Worm (Caenorhabditis elegans) whole organism, late embryonic: ENCODE results near the gene scl-19.

Experiments used
- C08G9.2 ChIP-seq: sonication (generic microtip); optimal IDR thresholded peaks from 2 replicates; lab custom pipeline; 2016; ENCODE audit warnings: mild to moderate bottlenecking, missing genetic modification characterization, moderate library complexity, missing compliant biosample characterization
- C38D4.7 ChIP-seq: fragments of 200-800 bp; sonication (Bioruptor generic); optimal IDR thresholded peaks from 2 replicates; lab custom pipeline; 2018; ENCODE audit warnings: mild to moderate bottlenecking, missing genetic modification characterization, moderate library complexity, missing compliant biosample characterization
- F13H6.1 ChIP-seq: sonication (generic microtip); optimal IDR thresholded peaks from 2 replicates; lab custom pipeline; 2016; ENCODE audit warnings: missing genetic modification characterization, missing compliant biosample characterization
- K09A11.1 ChIP-seq: sonication (generic microtip); optimal IDR thresholded peaks from 2 replicates; lab custom pipeline; 2017; ENCODE audit warnings: antibody characterized with exemption, mild to moderate bottlenecking, missing genetic modification characterization, missing compliant biosample characterization; ENCODE audit not compliant: insufficient read depth
- T23F11.4 ChIP-seq: fragments of 200-800 bp; sonication (Bioruptor generic); optimal IDR thresholded peaks from 2 replicates; lab custom pipeline; 2018; ENCODE audit warnings: mild to moderate bottlenecking, missing genetic modification characterization, missing compliant biosample characterization
- ama-1 ChIP-seq: fragments of 150-350 bp; optimal IDR thresholded peaks from 2 replicates; lab custom pipeline; 2014
- ceh-19 ChIP-seq: fragments of 200-800 bp; sonication (Bioruptor generic); optimal IDR thresholded peaks from 2 replicates; lab custom pipeline; 2018; ENCODE audit warnings: mild to moderate bottlenecking, missing genetic modification characterization, missing compliant biosample characterization
- ceh-2 ChIP-seq: sonication (generic microtip); optimal IDR thresholded peaks from 2 replicates; lab custom pipeline; 2016; ENCODE audit warnings: missing genotype, missing genetic modification characterization, missing compliant biosample characterization
- ceh-31 ChIP-seq: sonication (generic microtip); optimal IDR thresholded peaks from 2 replicates; lab custom pipeline; 2016; ENCODE audit warnings: missing genetic modification characterization, missing compliant biosample characterization
- ceh-48 ChIP-seq: sonication (generic microtip); optimal IDR thresholded peaks from 2 replicates; lab custom pipeline; 2016; ENCODE audit warnings: missing genetic modification characterization, inconsistent platforms, missing compliant biosample characterization
- ceh-6 ChIP-seq: fragments of 200-800 bp; sonication (Bioruptor generic); optimal IDR thresholded peaks from 2 replicates; lab custom pipeline; 2018; ENCODE audit warnings: mild to moderate bottlenecking, missing genetic modification characterization, missing compliant biosample characterization
- che-1 ChIP-seq: sonication (generic microtip); optimal IDR thresholded peaks from 2 replicates; lab custom pipeline; 2016; ENCODE audit warnings: mild to moderate bottlenecking, missing genetic modification characterization, missing compliant biosample characterization
- dmd-4 ChIP-seq: sonication (generic microtip); optimal IDR thresholded peaks from 2 replicates; lab custom pipeline; 2016; ENCODE audit warnings: borderline replicate concordance, missing genetic modification characterization, missing compliant biosample characterization
- elt-2 ChIP-seq: sonication (generic microtip); optimal IDR thresholded peaks from 2 replicates; lab custom pipeline; 2016; ENCODE audit warnings: missing genetic modification reagents, missing genetic modification characterization, missing compliant biosample characterization
- eyg-1 ChIP-seq: sonication (generic microtip); optimal IDR thresholded peaks from 2 replicates; lab custom pipeline; 2016; ENCODE audit warnings: missing genotype, missing genetic modification characterization, missing compliant biosample characterization
- fax-1 ChIP-seq: sonication (generic microtip); optimal IDR thresholded peaks from 2 replicates; lab custom pipeline; 2016; ENCODE audit warnings: missing genotype, missing genetic modification characterization, missing compliant biosample characterization
- gmeb-2 ChIP-seq: sonication (generic microtip); optimal IDR thresholded peaks from 2 replicates; lab custom pipeline; 2016; ENCODE audit warnings: missing genetic modification characterization, inconsistent platforms, missing compliant biosample characterization
- hlh-13 ChIP-seq: fragments of 200-800 bp; sonication (Bioruptor generic); optimal IDR thresholded peaks from 2 replicates; lab custom pipeline; 2018; ENCODE audit warnings: mild to moderate bottlenecking, missing genetic modification characterization, missing compliant biosample characterization
- hlh-30 ChIP-seq: sonication (generic microtip); optimal IDR thresholded peaks from 2 replicates; lab custom pipeline; 2017; ENCODE audit warnings: antibody characterized with exemption, missing genetic modification characterization, missing compliant biosample characterization; ENCODE audit not compliant: insufficient read depth
- hlh-8 ChIP-seq: sonication (generic microtip); optimal IDR thresholded peaks from 2 replicates; lab custom pipeline; 2016; ENCODE audit warnings: missing genotype, missing genetic modification characterization, missing compliant biosample characterization
- nfya-1 ChIP-seq: sonication (generic microtip); optimal IDR thresholded peaks from 2 replicates; lab custom pipeline; 2017; ENCODE audit warnings: missing genetic modification characterization, mild to moderate bottlenecking, missing compliant biosample characterization, antibody characterized with exemption, moderate library complexity
- nhr-232 ChIP-seq: sonication (generic microtip); optimal IDR thresholded peaks from 2 replicates; lab custom pipeline; 2016; ENCODE audit warnings: missing genetic modification characterization, missing compliant biosample characterization
- pat-9 ChIP-seq: fragments of 200-800 bp; sonication (Bioruptor generic); optimal IDR thresholded peaks from 2 replicates; lab custom pipeline; 2018; ENCODE audit warnings: mild to moderate bottlenecking, missing genetic modification characterization, moderate library complexity, missing compliant biosample characterization
- ref-2 ChIP-seq: sonication (generic microtip); optimal IDR thresholded peaks from 2 replicates; lab custom pipeline; 2016; ENCODE audit warnings: missing genetic modification characterization, missing compliant biosample characterization
- rnt-1 ChIP-seq: sonication (generic microtip); optimal IDR thresholded peaks from 2 replicates; lab custom pipeline; 2016; ENCODE audit warnings: missing genetic modification characterization, missing compliant biosample characterization
- sdc-2 ChIP-seq: sonication (generic microtip); optimal IDR thresholded peaks from 2 replicates; lab custom pipeline; 2016; ENCODE audit warnings: missing genotype, missing genetic modification characterization, missing compliant biosample characterization
- syd-9 ChIP-seq: sonication (generic microtip); optimal IDR thresholded peaks from 2 replicates; lab custom pipeline; 2016; ENCODE audit warnings: mild to moderate bottlenecking, missing genetic modification characterization, moderate library complexity, missing compliant biosample characterization
- tbx-2 ChIP-seq: sonication (generic microtip); optimal IDR thresholded peaks from 2 replicates; lab custom pipeline; 2016; ENCODE audit warnings: missing genetic modification characterization, missing compliant biosample characterization
- tbx-7 ChIP-seq: sonication (generic microtip); optimal IDR thresholded peaks from 2 replicates; lab custom pipeline; 2016; ENCODE audit warnings: missing genotype, missing genetic modification characterization, missing compliant biosample characterization
- unc-3 ChIP-seq, 2 experiments: fragments of 200-800 bp in 1 of 2; sonication (Bioruptor generic) in 1 of 2; sonication (generic microtip) in 1 of 2; conservative IDR thresholded peaks in 1 of 2; optimal IDR thresholded peaks in 1 of 2; 2 replicates each; pipeline versions ENCODE4 v1.3.6 to Lab custom; 2016 to 2022; ENCODE audit warnings: missing compliant biosample characterization in 2 of 2, missing genetic modification characterization in 2 of 2, missing genetic modification reagents in 1 of 2
- unc-42 ChIP-seq: sonication (generic microtip); optimal IDR thresholded peaks from 2 replicates; lab custom pipeline; 2016; ENCODE audit warnings: missing genotype, missing genetic modification characterization, missing compliant biosample characterization
- unc-55 ChIP-seq: sonication (generic microtip); optimal IDR thresholded peaks from 2 replicates; lab custom pipeline; 2017; ENCODE audit warnings: missing biosample characterization, missing genetic modification reagents, missing genetic modification characterization
- unc-86 ChIP-seq: sonication (generic microtip); optimal IDR thresholded peaks from 2 replicates; lab custom pipeline; 2016; ENCODE audit warnings: missing genetic modification characterization, missing compliant biosample characterization
- zip-5 ChIP-seq: sonication (generic microtip); optimal IDR thresholded peaks from 2 replicates; lab custom pipeline; 2016; ENCODE audit warnings: missing genetic modification characterization, missing compliant biosample characterization

The scl-19 gene

DNA sequence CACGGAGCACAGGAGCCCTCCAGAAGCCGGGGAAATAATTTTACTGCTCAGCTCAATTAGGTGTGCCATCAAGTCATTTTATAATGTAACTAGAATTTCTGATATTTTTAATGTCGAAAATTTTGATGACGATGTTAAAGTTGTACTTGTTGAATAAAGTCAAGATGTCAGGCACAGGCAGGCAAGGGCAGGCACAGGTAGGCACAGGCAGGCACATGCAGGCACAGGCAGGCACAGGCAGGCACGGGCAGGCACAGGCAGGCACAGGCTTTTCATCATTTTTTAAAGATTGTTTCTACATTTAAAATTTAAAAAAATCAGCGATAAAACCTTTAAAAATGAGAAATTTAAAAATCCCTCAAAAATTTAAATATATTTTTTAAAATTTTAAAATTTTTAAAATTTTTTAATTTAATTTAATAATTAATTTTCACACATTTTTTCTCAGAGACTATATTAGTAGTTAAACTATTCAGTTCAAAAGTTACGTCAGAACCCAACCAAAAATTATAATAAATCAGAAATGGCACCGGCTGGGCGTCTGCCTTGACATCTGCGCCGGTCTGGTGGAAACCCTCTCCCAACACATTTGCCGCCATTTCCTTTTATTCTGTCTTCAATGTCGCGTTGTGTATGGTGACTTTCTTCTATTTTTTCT lies 22.5 kb upstream of the scl-19 start, which contains the start of gene Y17D7C.6:
Gene Y17D7C.6 (plus strand): TSS at position 608 of the 658 bp plus-strand sequence.
- no peak for TF ChIP-seq T23F11.4 (GFP tag; lab: Kevin White, UChicago)
- TF ChIP-seq tbx-7 (tag; lab: Kevin White, UChicago): no peak
- TF ChIP-seq unc-86 (tag; lab: Kevin White, UChicago): no peak
- TF ChIP-seq hlh-30 (tag; lab: Kevin White, UChicago): no peak
- peak; percentile 15 for TF ChIP-seq ceh-19 (GFP tag; lab: Kevin White, UChicago)

DNA sequence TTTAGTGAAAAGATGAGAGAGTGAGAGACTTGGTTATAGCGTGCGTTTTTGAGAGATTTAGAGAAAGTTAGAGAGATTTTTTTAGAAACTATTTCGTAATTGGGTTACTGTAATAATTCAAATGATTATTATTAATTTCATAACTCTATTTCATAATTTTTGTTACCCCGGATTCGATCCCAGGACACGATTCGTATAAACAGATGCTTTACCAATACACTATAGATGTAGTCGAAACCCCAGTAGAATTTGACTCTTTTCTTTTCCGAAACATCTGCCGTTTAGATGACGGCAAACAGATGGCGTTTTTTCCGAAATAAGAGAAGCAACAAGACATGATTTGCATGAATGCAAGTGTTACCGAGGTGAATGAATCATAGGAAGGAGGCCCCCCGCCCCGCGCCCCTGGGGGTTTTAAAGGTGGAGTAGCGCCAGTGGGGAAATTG lies 21.7 kb upstream of the scl-19 start:
- peak; percentile 39 for TF ChIP-seq ceh-31 (tag; lab: Kevin White, UChicago)
- no peak for TF ChIP-seq sdc-2 (tag; lab: Kevin White, UChicago)
- no peak for TF ChIP-seq ceh-2
- peak; percentile 7 for TF ChIP-seq syd-9 (tag; lab: Kevin White, UChicago)
- TF ChIP-seq che-1 (tag; lab: Kevin White, UChicago): no peak
- TF ChIP-seq eyg-1 (tag; lab: Kevin White, UChicago): no peak
- TF ChIP-seq fax-1: no peak
- TF ChIP-seq ceh-48: no peak
- no peak for TF ChIP-seq unc-86 (tag; lab: Kevin White, UChicago)
- peak; percentile 14 for TF ChIP-seq zip-5
- peak; percentile 58 for TF ChIP-seq nfya-1 (tag; lab: Kevin White, UChicago)
- no peak for TF ChIP-seq tbx-2 (tag; lab: Kevin White, UChicago)
- no peak for TF ChIP-seq elt-2
- TF ChIP-seq pat-9 (tag; lab: Kevin White, UChicago): no peak
- TF ChIP-seq dmd-4 (tag; lab: Kevin White, UChicago): peak; percentile 69
- no peak for TF ChIP-seq gmeb-2 (tag; lab: Kevin White, UChicago)
- peak; percentile 16 for TF ChIP-seq K09A11.1
- TF ChIP-seq C38D4.7 (GFP tag; lab: Kevin White, UChicago): no peak
- TF ChIP-seq unc-3 (GFP tag; conservative IDR thresholded peaks at IDR 0.05; lab: Robert Waterston, UW): no peak
- peak; percentile 9 for TF ChIP-seq unc-3 (tag; optimal IDR thresholded peaks at IDR 0.05; lab: Kevin White, UChicago)
- TF ChIP-seq F13H6.1 (tag; lab: Kevin White, UChicago): no peak
- no peak for TF ChIP-seq C08G9.2 (tag; lab: Kevin White, UChicago)
- TF ChIP-seq ref-2 (tag; lab: Kevin White, UChicago): peak; percentile 45
- peak; percentile 12 for TF ChIP-seq ceh-19 (GFP tag; lab: Kevin White, UChicago)

DNA sequence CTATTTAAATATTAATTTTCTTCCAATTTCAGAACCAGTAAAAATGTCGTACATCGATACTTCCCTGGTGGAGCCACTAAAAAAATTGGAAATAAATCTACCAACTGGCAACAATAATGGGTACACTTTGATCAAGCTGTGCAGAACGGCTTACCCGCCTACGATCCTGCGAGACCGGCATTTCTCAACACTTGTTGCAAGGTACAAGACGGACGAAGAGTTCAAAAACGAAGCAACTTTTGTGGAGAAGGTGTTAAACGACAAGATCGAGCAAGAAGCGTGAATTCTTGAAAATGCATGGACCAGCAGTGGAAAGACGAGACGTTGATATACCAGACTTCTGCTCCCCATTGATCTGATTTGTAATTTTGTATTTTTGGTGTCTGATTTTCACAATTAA lies 20.4 kb upstream of the scl-19 start:
- TF ChIP-seq tbx-7 (tag; lab: Kevin White, UChicago): no peak

DNA sequence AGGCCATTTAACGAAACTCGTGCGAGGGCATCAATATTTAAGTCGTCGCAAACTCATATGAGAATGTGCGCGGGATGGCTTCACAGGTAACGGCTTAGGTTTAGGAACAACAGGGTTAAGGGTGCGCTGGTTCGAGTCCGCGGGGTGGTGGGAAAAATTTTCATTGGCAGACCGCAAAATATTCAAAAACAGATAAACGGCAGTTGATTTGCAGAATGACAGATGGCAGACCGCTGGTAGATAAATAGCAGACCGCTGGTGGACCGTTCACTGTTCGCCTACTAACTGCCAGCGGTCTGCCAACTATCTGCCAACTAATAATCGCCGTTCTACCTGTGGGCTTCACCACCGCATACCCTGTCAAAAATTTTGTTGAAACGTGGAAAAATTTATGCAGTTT lies 19.7 kb upstream of the scl-19 start:
- peak; percentile 28 for TF ChIP-seq ceh-6 (GFP tag; lab: Kevin White, UChicago)
- TF ChIP-seq ceh-19 (GFP tag; lab: Kevin White, UChicago): no peak
- TF ChIP-seq rnt-1 (tag; lab: Kevin White, UChicago): peak; percentile 67
- peak; percentile 12 for TF ChIP-seq nhr-232 (tag; lab: Kevin White, UChicago)
- peak; percentile 6 for TF ChIP-seq hlh-13 (GFP tag; lab: Kevin White, UChicago)
- no peak for TF ChIP-seq sdc-2 (tag; lab: Kevin White, UChicago)
- no peak for TF ChIP-seq unc-42 (tag; lab: Kevin White, UChicago)
- TF ChIP-seq pat-9 (tag; lab: Kevin White, UChicago): peak; percentile 7
- TF ChIP-seq unc-55 (GFP tag; lab: Kevin White, UChicago): no peak
- TF ChIP-seq hlh-8 (tag; lab: Kevin White, UChicago): no peak
- no peak for TF ChIP-seq ama-1 (lab: Kevin White, UChicago)
